Worm (Caenorhabditis elegans) whole organism, young adult: ENCODE data around the gene egg-3.

Source experiments
- B0336.3 ChIP-seq: fragments of 200-800 bp; sonication (Bioruptor generic); IDR thresholded peaks from 2 replicates; pipeline ENCODE4 v1.3.6; 2022; ENCODE audit warnings: missing genetic modification characterization, missing compliant biosample characterization
- F10E7.11 ChIP-seq: sonication (generic microtip); optimal IDR thresholded peaks from 2 replicates; lab custom pipeline; 2017; ENCODE audit warnings: mild to moderate bottlenecking, missing genetic modification characterization, moderate library complexity, missing compliant biosample characterization
- F39B2.1 ChIP-seq: fragments of 200-800 bp; sonication (Bioruptor generic); IDR thresholded peaks from 2 replicates; pipeline ENCODE4 v1.3.6; 2022; ENCODE audit warnings: missing genetic modification reagents, missing genetic modification characterization, missing compliant biosample characterization
- F55B11.4 ChIP-seq: sonication (generic microtip); optimal IDR thresholded peaks from 2 replicates; lab custom pipeline; 2016; ENCODE audit warnings: missing compliant biosample characterization, missing genetic modification characterization, borderline replicate concordance; ENCODE audit not compliant: insufficient read depth
- Y56A3A.18 ChIP-seq: fragments of 200-800 bp; sonication (Bioruptor generic); IDR thresholded peaks from 2 replicates; pipeline ENCODE4 v1.3.6; 2022; ENCODE audit warnings: missing genetic modification reagents, missing genetic modification characterization, missing compliant biosample characterization
- Y67H2A.10 ChIP-seq: fragments of 200-800 bp; sonication (Bioruptor generic); conservative IDR thresholded peaks from 2 replicates; pipeline ENCODE4 v1.3.6; 2022; ENCODE audit warnings: missing genetic modification reagents, missing genetic modification characterization, missing compliant biosample characterization
- Y79H2A.3 ChIP-seq: fragments of 200-800 bp; sonication (Bioruptor generic); conservative IDR thresholded peaks from 2 replicates; pipeline ENCODE4 v1.3.6; 2022; ENCODE audit warnings: missing genetic modification reagents, missing genetic modification characterization, missing compliant biosample characterization
- aptf-3 ChIP-seq: fragments of 200-800 bp; sonication (Bioruptor generic); IDR thresholded peaks from 2 replicates; pipeline ENCODE4 v1.3.6; 2022; ENCODE audit warnings: missing genetic modification characterization, missing compliant biosample characterization
- atf-7 ChIP-seq: sonication (generic microtip); optimal IDR thresholded peaks from 2 replicates; lab custom pipeline; 2017; ENCODE audit warnings: mild to moderate bottlenecking, missing genetic modification characterization, missing compliant biosample characterization
- attf-3 ChIP-seq: fragments of 200-800 bp; sonication (Bioruptor generic); conservative IDR thresholded peaks from 2 replicates; pipeline ENCODE4 v1.3.6; 2022; ENCODE audit warnings: missing genetic modification reagents, missing genetic modification characterization, missing compliant biosample characterization
- cebp-1 ChIP-seq, 2 experiments: fragments of 200-800 bp in 1 of 2; sonication (Bioruptor generic) in 1 of 2; sonication (generic microtip) in 1 of 2; IDR thresholded peaks in 1 of 2; optimal IDR thresholded peaks in 1 of 2; 2 replicates each; pipeline versions ENCODE4 v1.3.6 to Lab custom; 2017 to 2022; ENCODE audit warnings: missing compliant biosample characterization in 2 of 2, missing genetic modification characterization in 2 of 2, mild to moderate bottlenecking in 1 of 2, missing genetic modification reagents in 1 of 2, moderate library complexity in 1 of 2
- ceh-58 ChIP-seq: fragments of 200-800 bp; sonication (Bioruptor generic); IDR thresholded peaks from 2 replicates; pipeline ENCODE4 v1.3.6; 2022; ENCODE audit warnings: missing genetic modification characterization, missing compliant biosample characterization
- die-1 ChIP-seq: sonication (generic microtip); optimal IDR thresholded peaks from 2 replicates; lab custom pipeline; 2016; ENCODE audit warnings: missing genotype, mild to moderate bottlenecking, missing genetic modification characterization, missing compliant biosample characterization
- dox-1 ChIP-seq: fragments of 200-800 bp; sonication (Bioruptor generic); IDR thresholded peaks from 2 replicates; pipeline ENCODE4 v1.3.6; 2022; ENCODE audit warnings: missing genetic modification reagents, missing genetic modification characterization, missing compliant biosample characterization
- dpl-1 ChIP-seq: fragments of 150-350 bp; optimal IDR thresholded peaks from 2 replicates; lab custom pipeline; 2014; ENCODE audit warnings: missing biosample characterization, missing genetic modification reagents, missing genetic modification characterization
- efl-1 ChIP-seq: fragments of 150-350 bp; optimal IDR thresholded peaks from 2 replicates; lab custom pipeline; 2014; ENCODE audit warnings: missing biosample characterization, missing genetic modification reagents, missing genetic modification characterization
- egl-18 ChIP-seq: fragments of 200-800 bp; sonication (Bioruptor generic); IDR thresholded peaks from 2 replicates; pipeline ENCODE4 v1.3.6; 2022; ENCODE audit warnings: missing genetic modification reagents, missing genetic modification characterization, missing compliant biosample characterization
- ekl-4 ChIP-seq: fragments of 200-800 bp; sonication (Bioruptor generic); IDR thresholded peaks from 2 replicates; pipeline ENCODE4 v1.3.6; 2022; ENCODE audit warnings: missing genetic modification reagents, missing genetic modification characterization, missing compliant biosample characterization
- ets-4 ChIP-seq: fragments of 200-800 bp; sonication (Bioruptor generic); optimal IDR thresholded peaks from 2 replicates; lab custom pipeline; 2018; ENCODE audit warnings: mild to moderate bottlenecking, missing genetic modification characterization, missing compliant biosample characterization
- gei-17 ChIP-seq: fragments of 200-800 bp; sonication (Bioruptor generic); optimal IDR thresholded peaks from 2 replicates; lab custom pipeline; 2018; ENCODE audit warnings: mild to moderate bottlenecking, missing genetic modification characterization, missing compliant biosample characterization
- hrde-1 ChIP-seq: sonication (generic microtip); optimal IDR thresholded peaks from 2 replicates; lab custom pipeline; 2016; ENCODE audit warnings: missing genetic modification characterization, mild to moderate bottlenecking, missing compliant biosample characterization, moderate library complexity, missing genotype, missing genetic modification reagents, borderline replicate concordance
- let-526 ChIP-seq: fragments of 200-800 bp; sonication (Bioruptor generic); IDR thresholded peaks from 2 replicates; pipeline ENCODE4 v1.3.6; 2022; ENCODE audit warnings: missing genetic modification reagents, missing genetic modification characterization, missing compliant biosample characterization
- let-607 ChIP-seq, 2 experiments: fragments of 200-800 bp in 1 of 2; sonication (Bioruptor generic) in 1 of 2; sonication (generic microtip) in 1 of 2; optimal IDR thresholded peaks; 2 replicates each; lab custom pipeline; 2016 to 2018; ENCODE audit warnings: mild to moderate bottlenecking in 2 of 2, missing compliant biosample characterization in 2 of 2, missing genetic modification characterization in 2 of 2, moderate library complexity in 2 of 2, missing genotype in 1 of 2
- lin-35 ChIP-seq, 3 experiments: fragments of 150-350 bp in 2 of 3; sonication (generic microtip) in 1 of 3; optimal IDR thresholded peaks; 2 replicates each; lab custom pipeline; 2014 to 2018; ENCODE audit warnings: missing biosample characterization in 3 of 3, missing genetic modification characterization in 3 of 3, missing genetic modification reagents in 3 of 3
- lin-54 ChIP-seq: fragments of 200-800 bp; sonication (Bioruptor generic); optimal IDR thresholded peaks from 2 replicates; lab custom pipeline; 2018; ENCODE audit warnings: mild to moderate bottlenecking, missing genetic modification characterization, missing compliant biosample characterization
- lsl-1 ChIP-seq: fragments of 200-800 bp; sonication (Bioruptor generic); optimal IDR thresholded peaks from 2 replicates; lab custom pipeline; 2018; ENCODE audit warnings: mild to moderate bottlenecking, missing genetic modification characterization, moderate library complexity, missing compliant biosample characterization
- madf-6 ChIP-seq: fragments of 200-800 bp; sonication (Bioruptor generic); IDR thresholded peaks from 2 replicates; pipeline ENCODE4 v1.3.6; 2022; ENCODE audit warnings: missing genetic modification reagents, missing genetic modification characterization, missing compliant biosample characterization
- madf-8 ChIP-seq: fragments of 200-800 bp; sonication (Bioruptor generic); conservative IDR thresholded peaks from 2 replicates; pipeline ENCODE4 v1.3.6; 2022; ENCODE audit warnings: missing genetic modification reagents, missing genetic modification characterization, missing compliant biosample characterization
- mcd-1 ChIP-seq: fragments of 200-800 bp; sonication (Bioruptor generic); IDR thresholded peaks from 2 replicates; pipeline ENCODE4 v1.3.6; 2022; ENCODE audit warnings: missing genetic modification reagents, missing genetic modification characterization, missing compliant biosample characterization
- pbrm-1 ChIP-seq: fragments of 200-800 bp; sonication (Bioruptor generic); IDR thresholded peaks from 2 replicates; pipeline ENCODE4 v1.3.6; 2022; ENCODE audit warnings: missing genetic modification reagents, missing genetic modification characterization, missing compliant biosample characterization
- snpc-1.3 ChIP-seq: sonication (generic microtip); optimal IDR thresholded peaks from 2 replicates; lab custom pipeline; 2017; ENCODE audit warnings: missing genetic modification characterization, mild to moderate bottlenecking, missing compliant biosample characterization, antibody characterized with exemption, moderate library complexity, missing genotype, missing genetic modification reagents; ENCODE audit not compliant: insufficient read depth
- unc-62 ChIP-seq: fragments of 150-350 bp; optimal IDR thresholded peaks from 2 replicates; lab custom pipeline; 2014; ENCODE audit warnings: missing biosample characterization, missing genetic modification reagents, missing genetic modification characterization
- xnd-1 ChIP-seq: sonication (generic microtip); optimal IDR thresholded peaks from 2 replicates; lab custom pipeline; 2016; ENCODE audit warnings: missing genotype, missing genetic modification reagents, missing genetic modification characterization, missing compliant biosample characterization

The egg-3 gene

DNA sequence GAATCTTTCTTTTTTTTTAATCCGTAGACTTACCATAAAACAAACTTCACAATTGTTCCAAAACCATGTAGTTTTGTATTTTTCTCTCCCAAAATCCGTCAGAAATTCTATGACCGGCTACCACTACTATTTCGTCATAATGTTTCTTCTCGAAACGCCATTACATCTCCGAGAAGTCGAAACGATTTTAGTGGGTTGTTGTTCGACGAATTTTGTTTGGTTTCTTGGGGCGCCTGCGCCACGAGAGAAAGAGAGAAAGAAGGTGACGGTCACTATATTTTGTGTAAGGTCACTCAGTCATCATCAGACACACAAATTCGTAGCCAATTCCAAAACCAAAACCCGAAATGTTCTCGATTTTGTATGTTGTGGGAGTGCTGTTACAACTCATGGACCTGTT is 2.9 kb upstream of the egg-3 start:
- TF ChIP-seq madf-6 (GFP tag; lab: Robert Waterston, UW) (no peak), cebp-1 (GFP tag; IDR thresholded peaks at IDR 0.05; lab: Robert Waterston, UW) (0 out of 2 replicates have a peak, but pooled peaks have one; percentile 20), cebp-1 (tag; optimal IDR thresholded peaks at IDR 0.05; lab: Kevin White, UChicago) (peak; percentile 70)

DNA sequence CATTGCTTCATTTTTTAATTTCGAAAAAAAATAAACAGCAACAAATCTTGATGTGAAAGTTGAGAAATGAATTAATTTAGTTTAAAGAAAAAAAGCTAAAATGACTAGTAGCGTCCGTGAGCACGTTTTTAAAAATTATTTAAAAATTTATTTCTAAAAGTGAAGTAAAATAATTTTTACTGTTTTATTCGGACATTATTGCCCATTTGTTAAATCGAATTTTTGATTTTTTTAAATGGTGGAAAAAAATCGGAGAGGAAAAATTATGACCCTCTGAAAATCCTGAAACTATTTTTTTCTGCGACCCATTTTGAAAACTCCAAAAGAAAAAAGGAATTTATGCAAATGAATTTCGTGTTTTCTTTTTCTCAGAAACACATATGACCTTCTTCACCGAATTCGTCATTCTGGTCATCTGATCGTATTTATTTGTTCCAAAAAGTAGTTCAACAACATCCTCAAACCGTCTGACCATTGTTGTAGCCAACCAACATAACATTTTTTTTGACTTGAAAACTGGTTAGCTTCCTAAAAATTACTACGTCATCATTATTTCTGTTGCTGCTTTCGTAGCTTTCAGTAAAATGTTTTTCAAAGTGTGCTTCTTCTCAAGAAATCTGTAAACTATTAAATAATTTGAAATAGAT is 1.8 kb upstream of the egg-3 start, which contains the start of gene F44F4.3:
F44F4.3 (minus strand) TSS at position 51 of the 647 bp plus-strand sequence.
- no peak for TF ChIP-seq Y79H2A.3
- no peak for TF ChIP-seq Y56A3A.18 (GFP tag; lab: Robert Waterston, UW)
- TF ChIP-seq atf-7 (tag; lab: Kevin White, UChicago), result no peak
- no peak for TF ChIP-seq egl-18 (GFP tag; lab: Robert Waterston, UW)
- TF ChIP-seq F10E7.11 (tag; lab: Kevin White, UChicago), result no peak
- no peak for TF ChIP-seq aptf-3

DNA sequence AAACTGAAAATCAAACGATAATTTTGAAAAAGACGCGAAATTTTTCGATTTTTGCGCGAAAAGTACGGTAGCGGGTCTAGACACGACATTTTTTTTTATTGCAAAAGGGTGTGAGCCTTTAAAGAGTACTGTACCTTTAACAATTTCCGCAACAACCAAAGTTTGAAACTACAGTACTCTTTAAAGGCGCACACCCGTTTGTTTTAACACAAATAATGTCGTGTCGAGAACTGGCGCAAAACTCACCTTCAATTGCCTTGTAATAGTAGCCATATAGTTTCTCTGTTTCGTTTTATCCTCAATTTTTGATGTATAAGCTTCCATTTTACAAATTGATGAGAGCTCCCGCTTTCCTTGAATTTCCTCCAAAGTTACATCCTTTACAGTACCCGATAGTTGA is 1.0 kb upstream of the egg-3 start:
- TF ChIP-seq die-1 (no peak), lsl-1 (GFP tag; lab: Kevin White, UChicago) (peak; percentile 41), dpl-1 (GFP tag; lab: Kevin White, UChicago) (no peak), lin-35 (GFP tag; optimal IDR thresholded peaks at IDR 0.05; lab: Kevin White, UChicago) (no peak), ceh-58 (GFP tag; lab: Robert Waterston, UW) (no peak), madf-6 (GFP tag; lab: Robert Waterston, UW) (0 out of 2 replicates have a peak, but pooled peaks have one; percentile 12), mcd-1 (GFP tag; lab: Robert Waterston, UW) (no peak), pbrm-1 (GFP tag; lab: Robert Waterston, UW) (no peak), Y67H2A.10 (GFP tag; lab: Robert Waterston, UW) (no peak)

DNA sequence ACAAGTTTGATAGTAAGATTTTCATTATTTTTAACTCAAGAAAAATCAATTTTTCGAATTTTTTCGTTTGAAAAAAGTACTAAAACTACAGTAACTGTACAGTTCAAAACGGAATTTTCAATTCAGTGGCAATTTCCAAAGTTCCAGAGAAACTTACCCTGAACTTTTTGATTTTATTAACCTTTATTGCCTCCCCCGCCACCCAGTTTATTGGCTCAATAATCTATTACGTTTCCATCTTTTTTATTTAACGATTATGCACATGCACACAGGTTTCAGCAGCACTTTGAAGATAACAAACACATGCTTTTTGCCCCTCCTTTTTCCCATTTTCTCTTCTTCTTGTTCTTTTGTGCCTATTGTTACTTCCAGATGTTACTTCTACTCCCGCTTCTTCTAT is 3.6 kb downstream of the egg-3 start, which contains the start of gene lurp-1:
lurp-1 (plus strand) TSS at position 301 of the 400 bp plus-strand sequence.
- no peak for TF ChIP-seq snpc-1.3 (tag; lab: Kevin White, UChicago)
- TF ChIP-seq B0336.3, result no peak
- no peak for TF ChIP-seq let-526 (GFP tag; lab: Robert Waterston, UW)
- no peak for TF ChIP-seq dpl-1 (GFP tag; lab: Kevin White, UChicago)
- TF ChIP-seq hrde-1 (tag; lab: Kevin White, UChicago), result no peak
- TF ChIP-seq attf-3, result no peak
- no peak for TF ChIP-seq unc-62 (GFP tag; lab: Kevin White, UChicago)
- no peak for TF ChIP-seq lin-54 (GFP tag; lab: Kevin White, UChicago)
- TF ChIP-seq, all 124 proteins: peak for 0

DNA sequence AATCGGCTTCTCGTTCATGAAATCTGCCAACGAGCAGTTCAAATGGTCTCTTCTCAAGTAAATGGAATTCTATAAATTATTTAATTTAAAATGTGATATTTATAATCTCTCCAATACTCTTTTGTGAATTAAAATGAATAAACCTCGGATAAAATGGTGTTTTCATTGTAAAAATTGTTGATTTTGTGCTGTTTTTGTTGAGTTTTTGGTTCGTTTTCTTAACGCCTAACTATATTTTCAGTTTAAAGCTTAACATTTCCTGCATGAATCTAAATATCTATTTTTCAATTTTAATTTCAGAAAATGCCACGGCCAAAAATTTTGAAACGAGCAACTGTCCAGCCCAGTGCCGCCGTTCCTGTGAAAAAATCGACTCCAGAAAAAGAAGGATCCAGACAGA is 10.6 kb downstream of the egg-3 start, which contains the start of gene orc-2:
orc-2 (plus strand) TSS at position 301 of the 400 bp plus-strand sequence.
- TF ChIP-seq ekl-4 (GFP tag; lab: Robert Waterston, UW) (no peak), F39B2.1 (GFP tag; lab: Robert Waterston, UW) (no peak), F10E7.11 (tag; lab: Kevin White, UChicago) (no peak), dox-1 (GFP tag; lab: Robert Waterston, UW) (no peak), efl-1 (GFP tag; lab: Kevin White, UChicago) (no peak), ets-4 (GFP tag; lab: Kevin White, UChicago) (no peak), gei-17 (GFP tag; lab: Kevin White, UChicago) (no peak), xnd-1 (no peak), F55B11.4 (tag; lab: Kevin White, UChicago) (no peak), let-607 (tag; optimal IDR thresholded peaks at IDR 0.05; lab: Kevin White, UChicago) (no peak), madf-8 (GFP tag; lab: Robert Waterston, UW) (no peak), madf-6 (GFP tag; lab: Robert Waterston, UW) (no peak)
